Fruit fly (Drosophila melanogaster): ENCODE data around the gene ERR.

Gene ERR

DNA sequence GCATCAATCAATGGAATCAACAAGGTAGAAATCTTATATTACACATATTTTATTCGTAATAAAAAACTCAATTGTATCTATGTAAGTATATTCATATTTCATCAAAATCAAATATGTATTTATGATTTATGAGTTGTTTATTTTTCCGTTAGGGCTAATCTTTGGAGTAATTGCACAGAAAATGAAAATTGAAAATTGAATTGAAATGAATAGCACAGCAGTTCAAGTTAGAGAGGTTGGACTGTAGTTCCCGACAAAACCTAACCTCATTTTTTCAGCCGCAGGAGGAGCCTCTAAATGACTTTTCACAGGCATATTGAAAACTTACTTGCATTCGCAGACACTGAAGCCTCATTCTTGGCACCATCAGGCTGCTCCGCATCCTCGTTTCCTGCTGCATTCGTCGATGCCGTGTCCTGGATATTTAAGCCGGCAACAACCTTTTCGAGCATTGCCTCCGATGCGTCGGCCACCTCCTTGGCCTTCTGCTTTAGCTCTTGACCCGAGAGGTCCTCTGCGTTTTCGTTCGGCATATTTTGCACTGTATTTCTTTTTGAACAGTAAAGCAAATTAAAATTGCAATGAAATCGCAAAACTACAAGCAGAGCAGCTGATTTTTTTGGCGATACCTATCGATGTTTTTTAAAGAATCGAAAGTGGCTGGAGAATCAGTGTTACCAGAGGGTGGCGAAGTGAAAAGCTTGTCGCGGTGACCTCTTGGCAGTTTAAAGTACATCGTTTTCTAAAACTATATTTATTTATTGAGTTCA lies 8.5 kb downstream of the ERR start, which contains the start of gene Nmt (continued):
- peak; percentile 10 for TF ChIP-seq CG9437 (GFP tag; optimal IDR thresholded peaks at IDR 0.05)
- no peak for TF ChIP-seq btn (GFP tag; optimal IDR thresholded peaks at IDR 0.05)
- TF ChIP-seq CG34422 (GFP tag; IDR thresholded peaks at IDR 0.05) = peak; percentile 68; the same call in 1 of the 3 replicates
- no peak for TF ChIP-seq Ptx1 (GFP tag; IDR thresholded peaks at IDR 0.05)
- no peak for TF ChIP-seq D19B (GFP tag; optimal IDR thresholded peaks at IDR 0.05)
- no peak for TF ChIP-seq gro (GFP tag; optimal IDR thresholded peaks at IDR 0.05)
- TF ChIP-seq CG42726 (GFP tag; IDR thresholded peaks at IDR 0.05; ENCODE audit: partially characterized antibody) = peak; percentile 35; the same call in 1 of the 2 replicates
- TF ChIP-seq run (tag; optimal IDR thresholded peaks at IDR 0.05) = no peak
- no peak for TF ChIP-seq CG16815 (GFP tag; optimal IDR thresholded peaks at IDR 0.05)
- TF ChIP-seq CG13123 (GFP tag; optimal IDR thresholded peaks at IDR 0.05) = no peak
- no peak for TF ChIP-seq wek (GFP tag; optimal IDR thresholded peaks at IDR 0.05)
- TF ChIP-seq CG1647 (GFP tag; optimal IDR thresholded peaks at IDR 0.05) = no peak
- no peak for TF ChIP-seq CG13624 (GFP tag; optimal IDR thresholded peaks at IDR 0.05)
- no peak for TF ChIP-seq E2f1 (GFP tag; IDR thresholded peaks at IDR 0.05)
- TF ChIP-seq CG10543 (GFP tag; optimal IDR thresholded peaks at IDR 0.05) = no peak
- TF ChIP-seq CG12744 (GFP tag; optimal IDR thresholded peaks at IDR 0.05) = no peak
- no peak for TF ChIP-seq CG33213 (GFP tag; optimal IDR thresholded peaks at IDR 0.05)
- TF ChIP-seq Bteb2 (GFP tag; optimal IDR thresholded peaks at IDR 0.05) = no peak
- no peak for TF ChIP-seq CG5245 (GFP tag; optimal IDR thresholded peaks at IDR 0.05)
- no peak for TF ChIP-seq toy (GFP tag; IDR thresholded peaks at IDR 0.05)
- no peak for TF ChIP-seq nau (GFP tag; optimal IDR thresholded peaks at IDR 0.05)
- TF ChIP-seq maf-S (GFP tag; optimal IDR thresholded peaks at IDR 0.05) = no peak
- TF ChIP-seq trem (tag; optimal IDR thresholded peaks at IDR 0.05) = peak; percentile 2
- peak; percentile 82 for TF ChIP-seq Dll (GFP tag; IDR thresholded peaks at IDR 0.05; ENCODE audit: partially characterized antibody)
- peak; percentile 79 for TF ChIP-seq Dp (GFP tag; optimal IDR thresholded peaks at IDR 0.05)
- peak; percentile 75 for TF ChIP-seq Dref (GFP tag; IDR thresholded peaks at IDR 0.05)
- peak; percentile 53; the same call in 2 of the 3 replicates for TF ChIP-seq CG14860 (GFP tag; IDR thresholded peaks at IDR 0.05; ENCODE audit: partially characterized antibody)
- TF ChIP-seq jumu (GFP tag; optimal IDR thresholded peaks at IDR 0.05) = no peak
- TF ChIP-seq Stat92E (GFP tag; optimal IDR thresholded peaks at IDR 0.05) = no peak
- no peak for TF ChIP-seq hth (optimal IDR thresholded peaks at IDR 0.05)
- TF ChIP-seq dm (GFP tag; optimal IDR thresholded peaks at IDR 0.05) = no peak
- no peak for TF ChIP-seq Eip74EF (GFP tag; optimal IDR thresholded peaks at IDR 0.05)
- TF ChIP-seq Bgb (GFP tag; IDR thresholded peaks at IDR 0.05; ENCODE audit: partially characterized antibody) = peak; percentile 80
- TF ChIP-seq Rx (GFP tag; IDR thresholded peaks at IDR 0.05) = peak; percentile 55; the same call in 1 of the 2 replicates
- peak; percentile 38 for TF ChIP-seq mam (GFP tag; optimal IDR thresholded peaks at IDR 0.05)
- no peak for TF ChIP-seq dati (GFP tag; IDR thresholded peaks at IDR 0.05)
- TF ChIP-seq Sry-δ (GFP tag; optimal IDR thresholded peaks at IDR 0.05) = peak; percentile 68
- no peak for TF ChIP-seq CG33557 (GFP tag; optimal IDR thresholded peaks at IDR 0.05)
- TF ChIP-seq NC2α (GFP tag; optimal IDR thresholded peaks at IDR 0.05) = no peak
- TF ChIP-seq NfI (GFP tag; optimal IDR thresholded peaks at IDR 0.05) = no peak
- TF ChIP-seq slbo (GFP tag; IDR thresholded peaks at IDR 0.05) = peak; percentile 82
- peak; percentile 13; the same call in 1 of the 3 replicates for TF ChIP-seq B-H1 (GFP tag; IDR thresholded peaks at IDR 0.05)
- peak; percentile 12; the same call in 1 of the 2 replicates for TF ChIP-seq vvl (GFP tag; IDR thresholded peaks at IDR 0.05)
- peak; percentile 25 for TF ChIP-seq YL-1 (GFP tag; optimal IDR thresholded peaks at IDR 0.05)
- TF ChIP-seq CG12155 (GFP tag; optimal IDR thresholded peaks at IDR 0.05) = peak; percentile 1
- TF ChIP-seq bowl (GFP tag; IDR thresholded peaks at IDR 0.05) = no peak
- no peak for TF ChIP-seq Atf3 (GFP tag; optimal IDR thresholded peaks at IDR 0.05)
- TF ChIP-seq BtbVII (GFP tag; optimal IDR thresholded peaks at IDR 0.05) = no peak
- no peak for TF ChIP-seq TFAM (GFP tag; optimal IDR thresholded peaks at IDR 0.05)
- TF ChIP-seq Atf-2 (GFP tag; optimal IDR thresholded peaks at IDR 0.05) = no peak

Measured in whole organism, embryonic.